Fruit fly (Drosophila melanogaster) S2 (cell line): ENCODE results near the gene La.

Source experiments
- CG8478 ChIP-seq: fragments of >200 bp; optimal IDR thresholded peaks from 2 replicates; lab custom pipeline; 2018
- CTCF ChIP-seq, 2 experiments: fragments of >200 bp; optimal IDR thresholded peaks; 2 replicates each; lab custom pipeline; 2018

La gene

DNA sequence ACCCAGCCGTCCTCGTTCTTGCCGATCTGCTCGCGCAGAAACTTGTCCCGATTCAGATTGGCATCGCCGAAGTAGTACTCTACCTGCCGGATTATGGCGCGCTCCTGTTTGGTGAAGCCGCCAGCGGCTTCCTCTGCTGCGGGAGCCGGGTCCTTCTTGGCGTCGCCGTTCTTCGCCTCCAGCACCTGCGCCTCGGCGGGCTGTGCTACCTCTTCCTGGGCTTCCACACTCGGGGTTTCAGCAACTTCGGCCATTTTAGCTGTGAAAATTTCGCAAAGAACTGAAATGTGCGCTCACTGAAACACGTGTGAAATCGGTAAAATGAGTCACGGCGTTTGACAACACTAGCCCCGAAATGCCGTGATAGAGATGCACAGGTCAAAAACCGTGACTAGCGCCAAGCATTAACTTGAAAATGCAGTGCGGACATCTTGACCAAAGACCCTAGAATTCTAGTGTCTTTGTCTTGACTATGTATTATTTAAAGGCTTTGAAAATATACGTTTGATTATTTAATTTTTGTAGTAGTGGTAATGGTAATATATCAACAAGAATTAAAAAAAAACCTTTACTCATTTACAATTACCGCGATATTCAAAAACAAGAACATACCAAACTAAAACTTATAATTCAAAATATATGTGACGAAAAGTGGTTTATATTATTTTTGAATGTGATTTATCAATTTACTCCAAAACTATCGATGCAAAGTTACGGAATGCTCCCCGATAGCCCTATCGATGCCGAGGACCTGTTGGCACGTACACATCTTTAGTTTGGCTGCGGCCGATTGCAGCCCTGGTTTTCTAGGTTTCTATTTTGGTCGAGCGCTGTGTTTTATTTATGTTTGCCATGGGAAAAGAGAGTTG, at the start of gene La, which contains the start of gene RtGEF:
Gene La, minus strand, starts transcription at position 342 of the 869 bp plus-strand sequence.
Gene RtGEF, plus strand, starts transcription at position 764 of the 869 bp plus-strand sequence.
- no peak for TF ChIP-seq CG8478 (lab: Kevin White, UChicago)
- TF ChIP-seq CTCF (optimal IDR thresholded peaks at IDR 0.05; lab: Kevin White, UChicago): no peak

- no peak for TF ChIP-seq CG8478 (lab: Kevin White, UChicago)
- TF ChIP-seq CTCF (optimal IDR thresholded peaks at IDR 0.05; lab: Kevin White, UChicago): no peak
These were observed 49.4 kb upstream of the La start for dm6 chr2L:20399239-20399638.

DNA sequence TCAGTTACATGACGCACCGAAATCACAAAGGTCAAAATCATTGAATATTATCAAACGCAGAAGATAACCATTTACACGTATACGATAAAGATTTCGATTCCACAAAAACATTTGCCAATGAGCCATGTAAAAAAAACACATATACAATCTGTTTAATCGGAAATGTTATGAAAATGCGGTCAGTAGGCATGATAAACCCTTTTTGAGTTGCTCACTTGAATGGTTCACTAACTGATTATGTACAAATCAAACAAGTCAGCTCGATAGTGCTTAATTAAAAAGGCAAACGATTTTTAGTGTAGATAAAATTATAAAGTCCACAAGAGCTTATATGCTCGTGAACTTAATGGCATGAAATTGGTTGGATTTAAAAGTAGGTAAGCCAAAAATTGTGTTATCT, 47.2 kb upstream of the La start:
- TF ChIP-seq CG8478 (lab: Kevin White, UChicago) (no peak), CTCF (optimal IDR thresholded peaks at IDR 0.05; lab: Kevin White, UChicago) (no peak)

DNA sequence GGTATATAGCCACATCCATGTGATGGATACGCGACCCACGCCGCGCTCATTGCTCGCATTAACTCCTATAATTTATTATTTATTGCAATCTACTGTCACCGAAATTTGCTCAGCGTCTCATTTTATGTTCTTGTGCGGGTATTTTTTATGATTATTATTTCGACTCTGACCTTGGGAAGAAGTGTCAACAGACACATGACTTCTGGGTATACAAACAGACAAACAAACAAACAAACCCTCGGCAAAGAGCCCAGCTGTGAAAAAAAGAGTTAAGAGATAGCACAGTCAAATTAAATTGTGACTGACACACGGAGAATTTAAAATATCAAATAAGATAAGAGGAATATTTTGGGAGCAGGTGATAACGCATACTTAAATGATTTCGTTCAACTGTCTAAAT, 40.2 kb upstream of the La start:
- no peak for TF ChIP-seq CTCF (optimal IDR thresholded peaks at IDR 0.05; lab: Kevin White, UChicago)

- TF ChIP-seq CTCF (optimal IDR thresholded peaks at IDR 0.05; lab: Kevin White, UChicago) (no peak), CG8478 (lab: Kevin White, UChicago) (no peak)
These were observed 32.5 kb upstream of the La start, which contains the start of gene CG16798 for dm6 chr2L:20382141-20382815. Gene CG16798 (minus strand): TSS chr2L:20382356.

DNA sequence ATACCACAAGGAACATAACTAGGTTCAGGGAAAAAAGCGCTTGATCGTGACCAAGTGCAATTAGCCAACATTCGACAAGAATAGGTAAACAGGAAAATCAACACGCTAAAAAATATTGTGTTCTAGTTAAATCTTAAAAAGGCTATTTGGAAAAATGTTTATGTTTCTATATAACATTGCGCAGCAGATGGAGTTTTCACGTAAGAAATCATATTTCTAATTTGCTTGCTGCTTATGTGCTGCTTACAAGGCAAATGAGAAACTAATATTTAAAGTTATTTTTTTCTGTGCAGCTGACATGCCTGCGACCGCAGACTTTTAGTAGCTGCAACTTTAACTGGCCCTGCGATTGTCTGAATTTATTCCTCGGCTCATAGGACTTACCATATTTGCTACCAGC, 31.5 kb upstream of the La start:
- TF ChIP-seq CTCF (optimal IDR thresholded peaks at IDR 0.05; lab: Kevin White, UChicago): no peak
- TF ChIP-seq CG8478 (lab: Kevin White, UChicago): no peak

dm6 chr2L:20374054-20374507, 24.3 kb upstream of the La start, which contains the start of gene Ugt37A1:
Gene Ugt37A1 (minus strand): TSS chr2L:20374104.
- TF ChIP-seq CTCF (optimal IDR thresholded peaks at IDR 0.05; lab: Kevin White, UChicago): no peak
- TF ChIP-seq CG8478 (lab: Kevin White, UChicago): no peak

- TF ChIP-seq CG8478 (lab: Kevin White, UChicago) (no peak), CTCF (optimal IDR thresholded peaks at IDR 0.05; lab: Kevin White, UChicago) (no peak)
These were observed 21.6 kb upstream of the La start for dm6 chr2L:20371451-20371850.

DNA sequence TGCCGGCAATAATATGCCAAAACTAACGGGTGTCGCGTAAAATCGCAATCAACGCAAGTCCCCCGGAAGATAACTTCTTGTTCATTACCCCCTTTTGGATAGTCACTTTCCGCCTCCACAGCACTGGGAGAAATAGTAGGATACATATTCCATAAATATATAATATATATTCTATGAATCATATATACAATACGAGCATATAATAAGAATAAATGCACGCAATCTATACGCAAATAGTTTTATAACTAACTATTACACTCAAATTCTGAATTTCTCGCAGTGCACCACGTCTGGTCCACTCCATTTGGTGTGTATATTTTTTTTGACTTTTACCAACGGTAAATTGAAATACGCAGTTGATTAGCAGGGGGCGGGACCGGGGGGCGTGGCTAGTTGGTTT, 20.3 kb upstream of the La start:
- TF ChIP-seq CTCF (optimal IDR thresholded peaks at IDR 0.05; lab: Kevin White, UChicago) (no peak), CG8478 (lab: Kevin White, UChicago) (no peak)

DNA sequence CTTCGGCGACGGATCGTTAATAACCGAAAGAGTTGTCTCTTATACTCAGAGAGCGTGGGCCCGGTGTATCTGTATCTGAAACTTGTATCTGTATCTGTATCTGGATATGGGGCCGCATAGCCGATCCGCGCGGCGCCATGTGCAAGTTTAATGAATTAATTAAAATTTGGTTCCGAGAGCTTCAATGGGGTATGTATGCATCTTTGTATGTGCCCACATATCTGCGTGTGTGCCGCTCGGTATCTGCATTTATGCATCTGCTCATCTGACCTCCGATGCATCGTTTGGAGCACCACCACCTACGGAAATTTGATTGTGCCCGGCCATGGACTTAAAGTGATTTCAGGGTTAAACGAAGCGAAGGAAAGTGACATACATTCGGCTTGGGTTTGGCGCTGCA, 2.9 kb upstream of the La start:
- no peak for TF ChIP-seq CTCF (optimal IDR thresholded peaks at IDR 0.05; lab: Kevin White, UChicago)
- TF ChIP-seq CG8478 (lab: Kevin White, UChicago): no peak

DNA sequence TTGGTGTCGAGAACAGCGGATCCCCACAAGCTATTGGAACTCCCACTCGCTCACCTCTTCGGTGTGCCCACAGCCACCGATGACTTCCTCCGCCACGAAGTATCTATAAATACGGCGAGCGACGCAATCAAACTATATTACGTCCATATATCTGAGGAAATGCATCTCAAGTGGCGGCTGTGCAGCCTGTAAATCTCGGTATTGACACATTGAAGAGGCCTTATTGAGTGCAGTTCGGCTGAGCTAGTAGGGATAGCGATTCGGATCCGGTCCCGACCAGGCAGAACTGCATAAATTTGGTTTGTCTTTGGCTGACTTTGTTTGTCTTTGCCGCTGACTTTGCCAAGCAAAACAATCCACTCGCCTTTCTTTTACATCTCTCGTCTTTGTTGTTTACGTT, 2.4 kb upstream of the La start:
- TF ChIP-seq CG8478 (lab: Kevin White, UChicago) (no peak), CTCF (optimal IDR thresholded peaks at IDR 0.05; lab: Kevin White, UChicago) (no peak)

- TF ChIP-seq CTCF (optimal IDR thresholded peaks at IDR 0.05; lab: Kevin White, UChicago) (no peak), CG8478 (lab: Kevin White, UChicago) (no peak)
These were observed 1.9 kb upstream of the La start for dm6 chr2L:20351723-20352122.

dm6 chr2L:20341999-20342325, 7.8 kb downstream of the La start:
- no peak for TF ChIP-seq CG8478 (lab: Kevin White, UChicago)
- no peak for TF ChIP-seq CTCF (optimal IDR thresholded peaks at IDR 0.05; lab: Kevin White, UChicago)

- TF ChIP-seq CTCF (optimal IDR thresholded peaks at IDR 0.05; lab: Kevin White, UChicago): no peak
- TF ChIP-seq CG8478 (lab: Kevin White, UChicago): no peak
These were observed 8.4 kb downstream of the La start for dm6 chr2L:20341211-20341998.
